Worm (Caenorhabditis elegans) whole organism, L1 larva: ENCODE measurements around the gene W07G1.7.

Experiments used
- alr-1 ChIP-seq: fragments of 200-800 bp; sonication (Bioruptor generic); optimal IDR thresholded peaks from 2 replicates; lab custom pipeline; 2018; ENCODE audit warnings: borderline replicate concordance, mild to moderate bottlenecking, missing genetic modification characterization, missing compliant biosample characterization
- elt-3 ChIP-seq, 6 experiments: fragments of 150-350 bp in 1 of 6; sonication (generic microtip); optimal IDR thresholded peaks; 2 replicates each; lab custom pipeline; 2017 to 2018; ENCODE audit warnings: missing biosample characterization in 6 of 6, missing genetic modification characterization in 6 of 6, inconsistent platforms in 1 of 6
- grh-1 ChIP-seq: fragments of 200-800 bp; sonication (Bioruptor generic); IDR thresholded peaks from 2 replicates; pipeline ENCODE4 v1.3.6; 2022; ENCODE audit warnings: missing genetic modification reagents, missing genetic modification characterization, missing compliant biosample characterization
- lin-13 ChIP-seq: fragments of 150-350 bp; optimal IDR thresholded peaks from 2 replicates; lab custom pipeline; 2014; ENCODE audit warnings: missing biosample characterization, missing genetic modification reagents, missing genetic modification characterization
- lir-3 ChIP-seq: sonication (generic microtip); optimal IDR thresholded peaks from 2 replicates; lab custom pipeline; 2016; ENCODE audit warnings: mild to moderate bottlenecking, missing genetic modification characterization, moderate library complexity, missing compliant biosample characterization; ENCODE audit not compliant: poor library complexity
- nhr-12 ChIP-seq: sonication (generic microtip); optimal IDR thresholded peaks from 2 replicates; lab custom pipeline; 2017; ENCODE audit warnings: missing biosample characterization, missing genetic modification characterization
- nhr-77 ChIP-seq: fragments of 150-350 bp; optimal IDR thresholded peaks from 2 replicates; lab custom pipeline; 2014; ENCODE audit warnings: missing biosample characterization, missing genetic modification characterization
- nhr-90 ChIP-seq: sonication (generic microtip); optimal IDR thresholded peaks from 2 replicates; lab custom pipeline; 2016; ENCODE audit warnings: mild to moderate bottlenecking, missing genetic modification characterization, missing compliant biosample characterization; ENCODE audit not compliant: poor library complexity
- rnt-1 ChIP-seq: sonication (generic microtip); optimal IDR thresholded peaks from 2 replicates; lab custom pipeline; 2016; ENCODE audit warnings: mild to moderate bottlenecking, missing genetic modification characterization, moderate library complexity, missing compliant biosample characterization
- snpc-4 ChIP-seq: fragments of 150-350 bp; optimal IDR thresholded peaks from 2 replicates; lab custom pipeline; 2014; ENCODE audit warnings: missing biosample characterization, missing genetic modification characterization
- unc-62 ChIP-seq: fragments of 150-350 bp; optimal IDR thresholded peaks from 2 replicates; lab custom pipeline; 2014; ENCODE audit warnings: missing biosample characterization, missing genetic modification reagents, missing genetic modification characterization

DNA sequence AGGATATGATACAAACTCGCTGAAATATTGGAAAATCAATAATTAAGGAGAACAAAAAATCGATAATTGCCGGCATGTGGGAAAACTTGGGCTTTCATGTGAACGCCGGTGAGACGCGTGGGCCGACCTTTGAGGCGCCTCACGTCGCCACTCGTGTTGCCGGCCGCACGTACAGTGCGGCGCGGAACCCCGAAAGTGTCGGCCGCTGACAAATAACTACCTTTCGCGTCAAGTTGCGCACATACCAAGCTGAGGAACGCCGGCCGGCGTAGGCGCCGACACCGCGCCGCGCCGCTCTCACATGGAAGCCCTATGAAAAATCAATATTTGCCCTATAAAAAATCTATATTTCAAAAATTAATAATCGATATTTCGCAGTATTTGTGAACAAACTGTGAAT, 27.9 kb downstream of the W07G1.7 start:
- no peak for TF ChIP-seq unc-62
- no peak for TF ChIP-seq nhr-77 (tag; lab: Kevin White, UChicago)
- TF ChIP-seq nhr-12 (tag; lab: Kevin White, UChicago), result no peak
- TF ChIP-seq elt-3 (tag; optimal IDR thresholded peaks at IDR 0.05; lab: Kevin White, UChicago), result no peak
- TF ChIP-seq nhr-90 (tag; lab: Kevin White, UChicago), result no peak
- no peak for TF ChIP-seq snpc-4 (tag; lab: Kevin White, UChicago)
- TF ChIP-seq grh-1 (GFP tag; lab: Robert Waterston, UW), result no peak
- no peak for TF ChIP-seq rnt-1 (tag; lab: Kevin White, UChicago)
- TF ChIP-seq lir-3 (tag; lab: Kevin White, UChicago), result no peak
- no peak for TF ChIP-seq lin-13 (GFP tag; lab: Kevin White, UChicago)
- no peak for TF ChIP-seq alr-1 (tag; lab: Kevin White, UChicago)
